Worm (Caenorhabditis elegans): ENCODE data around the gene vha-20.

vha-20 gene

ce11 chrX:14141896-14142392, 22.4 kb downstream of the vha-20 start, which contains the start of gene ceh-89:
Gene ceh-89, plus strand, starts transcription at chrX:14141946.
- no peak for TF ChIP-seq lin-39 (tag; optimal IDR thresholded peaks at IDR 0.05)
- no peak for TF ChIP-seq nhr-43 (tag; optimal IDR thresholded peaks at IDR 0.05; ENCODE audit: poor library complexity, severe bottlenecking)
- no peak for TF ChIP-seq pha-4 (tag; optimal IDR thresholded peaks at IDR 0.05)
- TF ChIP-seq nhr-11 (tag; optimal IDR thresholded peaks at IDR 0.05) = no peak
- no peak for TF ChIP-seq ztf-11 (tag; optimal IDR thresholded peaks at IDR 0.05)
- no peak for TF ChIP-seq nhr-67 (tag; optimal IDR thresholded peaks at IDR 0.05)
- TF ChIP-seq nhr-12 (tag; optimal IDR thresholded peaks at IDR 0.05) = no peak
- no peak for TF ChIP-seq nhr-25 (tag; optimal IDR thresholded peaks at IDR 0.05)

ce11 chrX:14141344-14141841, 22.9 kb downstream of the vha-20 start:
- TF ChIP-seq lin-39 (tag; optimal IDR thresholded peaks at IDR 0.05) (no peak), pha-4 (tag; optimal IDR thresholded peaks at IDR 0.05) (no peak), egl-27 (tag; optimal IDR thresholded peaks at IDR 0.05) (no peak), lin-15B (tag; optimal IDR thresholded peaks at IDR 0.05) (no peak), ceh-28 (tag; optimal IDR thresholded peaks at IDR 0.05) (no peak), unc-62 (GFP tag; optimal IDR thresholded peaks at IDR 0.05) (no peak), aly-2 (tag; optimal IDR thresholded peaks at IDR 0.05) (no peak), nhr-25 (tag; optimal IDR thresholded peaks at IDR 0.05) (no peak), elt-1 (tag; optimal IDR thresholded peaks at IDR 0.05) (no peak), skn-1 (tag; optimal IDR thresholded peaks at IDR 0.05) (no peak), tbx-2 (tag; optimal IDR thresholded peaks at IDR 0.05) (no peak), eor-1 (tag; optimal IDR thresholded peaks at IDR 0.05) (no peak), fkh-2 (tag; optimal IDR thresholded peaks at IDR 0.05) (no peak), nhr-67 (tag; optimal IDR thresholded peaks at IDR 0.05) (no peak), daf-12 (tag; optimal IDR thresholded peaks at IDR 0.05) (no peak), hmg-11 (tag; optimal IDR thresholded peaks at IDR 0.05) (no peak)

- TF ChIP-seq unc-62 (GFP tag; optimal IDR thresholded peaks at IDR 0.05) = no peak
- TF ChIP-seq egl-27 (tag; optimal IDR thresholded peaks at IDR 0.05) = no peak
- no peak for TF ChIP-seq nhr-43 (tag; optimal IDR thresholded peaks at IDR 0.05; ENCODE audit: poor library complexity, severe bottlenecking)
- no peak for TF ChIP-seq elt-2 (tag; optimal IDR thresholded peaks at IDR 0.05)
- no peak for TF ChIP-seq ztf-4 (tag; optimal IDR thresholded peaks at IDR 0.05)
- no peak for TF ChIP-seq daf-12 (tag; optimal IDR thresholded peaks at IDR 0.05)
- TF ChIP-seq nhr-237 (tag; optimal IDR thresholded peaks at IDR 0.05) = no peak
- no peak for TF ChIP-seq nhr-28 (tag; optimal IDR thresholded peaks at IDR 0.05)
- TF ChIP-seq ceh-16 (tag; optimal IDR thresholded peaks at IDR 0.05) = no peak
- TF ChIP-seq R02D3.7 (tag; optimal IDR thresholded peaks at IDR 0.05) = no peak
- no peak for TF ChIP-seq lsy-12 (tag; optimal IDR thresholded peaks at IDR 0.05)
- TF ChIP-seq nhr-25 (tag; optimal IDR thresholded peaks at IDR 0.05) = no peak
- TF ChIP-seq eor-1 (tag; optimal IDR thresholded peaks at IDR 0.05) = no peak
- no peak for TF ChIP-seq unc-39 (tag; optimal IDR thresholded peaks at IDR 0.05)
- no peak for TF ChIP-seq ZK546.5 (tag; optimal IDR thresholded peaks at IDR 0.05)
- no peak for TF ChIP-seq skn-1 (tag; optimal IDR thresholded peaks at IDR 0.05)
- no peak for TF ChIP-seq nhr-76 (tag; optimal IDR thresholded peaks at IDR 0.05)
- TF ChIP-seq tbx-2 (tag; optimal IDR thresholded peaks at IDR 0.05) = no peak
- no peak for TF ChIP-seq nfya-1 (tag; optimal IDR thresholded peaks at IDR 0.05; ENCODE audit: insufficient read depth)
These were observed 24.3 kb downstream of the vha-20 start, which contains the start of gene nkat-1 for ce11 chrX:14140040-14140439. Gene nkat-1, minus strand, starts transcription at chrX:14140140.

DNA sequence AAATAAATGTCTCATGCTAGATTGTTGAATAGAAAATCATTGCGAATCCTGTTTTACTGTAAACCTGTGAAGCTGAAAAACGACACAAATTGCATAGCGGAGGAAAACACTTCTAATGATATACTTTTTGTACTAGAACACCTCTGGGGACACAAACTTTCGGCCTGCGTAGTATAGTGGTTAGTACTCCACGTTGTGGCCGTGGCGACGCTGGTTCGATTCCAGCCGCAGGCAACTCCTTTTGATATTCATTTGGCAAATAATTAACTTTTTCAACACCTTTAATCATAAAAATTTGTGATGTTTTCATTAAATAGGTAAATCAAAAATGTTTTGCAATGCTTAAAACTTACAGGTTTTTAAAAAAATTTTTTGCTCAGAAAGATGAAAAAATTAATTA, 29.4 kb downstream of the vha-20 start:
- TF ChIP-seq ceh-82 (tag; optimal IDR thresholded peaks at IDR 0.05) (no peak), fkh-10 (GFP tag; optimal IDR thresholded peaks at IDR 0.05) (no peak), nhr-67 (tag; optimal IDR thresholded peaks at IDR 0.05) (no peak), unc-39 (tag; optimal IDR thresholded peaks at IDR 0.05) (no peak), nhr-76 (tag; optimal IDR thresholded peaks at IDR 0.05) (no peak), nhr-11 (tag; optimal IDR thresholded peaks at IDR 0.05) (no peak), nhr-25 (tag; optimal IDR thresholded peaks at IDR 0.05) (no peak), lsy-12 (tag; optimal IDR thresholded peaks at IDR 0.05) (no peak), mml-1 (tag; optimal IDR thresholded peaks at IDR 0.05) (no peak), fkh-2 (tag; optimal IDR thresholded peaks at IDR 0.05) (no peak), ztf-4 (tag; optimal IDR thresholded peaks at IDR 0.05) (no peak), snpc-4 (tag; optimal IDR thresholded peaks at IDR 0.05) (no peak), sea-2 (GFP tag; optimal IDR thresholded peaks at IDR 0.05) (no peak)

All from whole organism, L3 larva.